Worm (Caenorhabditis elegans) whole organism, late embryonic: ENCODE measurements around the gene ipla-1.

ENCODE experiments used
- C38D4.7 ChIP-seq: fragments of 200-800 bp; sonication (Bioruptor generic); optimal IDR thresholded peaks from 2 replicates; lab custom pipeline; 2018; ENCODE audit warnings: mild to moderate bottlenecking, missing genetic modification characterization, moderate library complexity, missing compliant biosample characterization
- ama-1 ChIP-seq: fragments of 150-350 bp; optimal IDR thresholded peaks from 2 replicates; lab custom pipeline; 2014
- hlh-30 ChIP-seq: sonication (generic microtip); optimal IDR thresholded peaks from 2 replicates; lab custom pipeline; 2017; ENCODE audit warnings: antibody characterized with exemption, missing genetic modification characterization, missing compliant biosample characterization; ENCODE audit not compliant: insufficient read depth

- TF ChIP-seq hlh-30 (no peak), ama-1 (lab: Kevin White, UChicago) (no peak), C38D4.7 (GFP tag; lab: Kevin White, UChicago) (no peak)
Measured at ce11 chrII:4626606-4627005, 25.4 kb upstream of the ipla-1 start, which contains the start of gene F35D11.1.
